Worm (Caenorhabditis elegans) whole organism, late embryonic: ENCODE results near the gene W06F12.2.

Source experiments
- C38D4.7 ChIP-seq: fragments of 200-800 bp; sonication (Bioruptor generic); optimal IDR thresholded peaks from 2 replicates; lab custom pipeline; 2018; ENCODE audit warnings: mild to moderate bottlenecking, missing genetic modification characterization, moderate library complexity, missing compliant biosample characterization
- Y22D7AL.16 ChIP-seq: sonication (generic microtip); optimal IDR thresholded peaks from 2 replicates; lab custom pipeline; 2016; ENCODE audit warnings: missing genetic modification characterization, missing compliant biosample characterization
- ahr-1 ChIP-seq: sonication (generic microtip); optimal IDR thresholded peaks from 2 replicates; lab custom pipeline; 2016; ENCODE audit warnings: missing genetic modification characterization, missing compliant biosample characterization
- ama-1 ChIP-seq: fragments of 150-350 bp; optimal IDR thresholded peaks from 2 replicates; lab custom pipeline; 2014
- ceh-14 ChIP-seq: sonication (generic microtip); optimal IDR thresholded peaks from 2 replicates; lab custom pipeline; 2016; ENCODE audit warnings: missing genotype, missing genetic modification characterization, missing compliant biosample characterization
- ceh-18 ChIP-seq: sonication (generic microtip); optimal IDR thresholded peaks from 2 replicates; lab custom pipeline; 2016; ENCODE audit warnings: missing genetic modification characterization, missing compliant biosample characterization
- ceh-19 ChIP-seq: fragments of 200-800 bp; sonication (Bioruptor generic); optimal IDR thresholded peaks from 2 replicates; lab custom pipeline; 2018; ENCODE audit warnings: mild to moderate bottlenecking, missing genetic modification characterization, missing compliant biosample characterization
- ceh-2 ChIP-seq: sonication (generic microtip); optimal IDR thresholded peaks from 2 replicates; lab custom pipeline; 2016; ENCODE audit warnings: missing genotype, missing genetic modification characterization, missing compliant biosample characterization
- ceh-22 ChIP-seq: sonication (generic microtip); optimal IDR thresholded peaks from 2 replicates; lab custom pipeline; 2017; ENCODE audit warnings: missing biosample characterization, missing genetic modification characterization
- ceh-24 ChIP-seq: sonication (generic microtip); optimal IDR thresholded peaks from 2 replicates; lab custom pipeline; 2016; ENCODE audit warnings: mild to moderate bottlenecking, missing genetic modification characterization, missing compliant biosample characterization
- ceh-30 ChIP-seq: fragments of 150-350 bp; optimal IDR thresholded peaks from 2 replicates; lab custom pipeline; 2014; ENCODE audit warnings: missing biosample characterization, missing genetic modification characterization
- ceh-31 ChIP-seq: sonication (generic microtip); optimal IDR thresholded peaks from 2 replicates; lab custom pipeline; 2016; ENCODE audit warnings: missing genetic modification characterization, missing compliant biosample characterization
- ceh-34 ChIP-seq: sonication (generic microtip); optimal IDR thresholded peaks from 2 replicates; lab custom pipeline; 2016; ENCODE audit warnings: mild to moderate bottlenecking, missing genetic modification characterization, missing compliant biosample characterization
- ceh-48 ChIP-seq: sonication (generic microtip); optimal IDR thresholded peaks from 2 replicates; lab custom pipeline; 2016; ENCODE audit warnings: missing genetic modification characterization, inconsistent platforms, missing compliant biosample characterization
- ceh-6 ChIP-seq: fragments of 200-800 bp; sonication (Bioruptor generic); optimal IDR thresholded peaks from 2 replicates; lab custom pipeline; 2018; ENCODE audit warnings: mild to moderate bottlenecking, missing genetic modification characterization, missing compliant biosample characterization
- che-1 ChIP-seq: sonication (generic microtip); optimal IDR thresholded peaks from 2 replicates; lab custom pipeline; 2016; ENCODE audit warnings: mild to moderate bottlenecking, missing genetic modification characterization, missing compliant biosample characterization
- dmd-4 ChIP-seq: sonication (generic microtip); optimal IDR thresholded peaks from 2 replicates; lab custom pipeline; 2016; ENCODE audit warnings: borderline replicate concordance, missing genetic modification characterization, missing compliant biosample characterization
- dve-1 ChIP-seq: sonication (generic microtip); optimal IDR thresholded peaks from 2 replicates; lab custom pipeline; 2017; ENCODE audit warnings: antibody characterized with exemption, mild to moderate bottlenecking, missing genetic modification characterization, missing compliant biosample characterization
- elt-2 ChIP-seq: sonication (generic microtip); optimal IDR thresholded peaks from 2 replicates; lab custom pipeline; 2016; ENCODE audit warnings: missing genetic modification reagents, missing genetic modification characterization, missing compliant biosample characterization
- ets-4 ChIP-seq: sonication (generic microtip); optimal IDR thresholded peaks from 2 replicates; lab custom pipeline; 2016; ENCODE audit warnings: missing genetic modification characterization, missing compliant biosample characterization
- eyg-1 ChIP-seq: sonication (generic microtip); optimal IDR thresholded peaks from 2 replicates; lab custom pipeline; 2016; ENCODE audit warnings: missing genotype, missing genetic modification characterization, missing compliant biosample characterization
- fax-1 ChIP-seq: sonication (generic microtip); optimal IDR thresholded peaks from 2 replicates; lab custom pipeline; 2016; ENCODE audit warnings: missing genotype, missing genetic modification characterization, missing compliant biosample characterization
- gmeb-2 ChIP-seq: sonication (generic microtip); optimal IDR thresholded peaks from 2 replicates; lab custom pipeline; 2016; ENCODE audit warnings: missing genetic modification characterization, inconsistent platforms, missing compliant biosample characterization
- hlh-13 ChIP-seq: fragments of 200-800 bp; sonication (Bioruptor generic); optimal IDR thresholded peaks from 2 replicates; lab custom pipeline; 2018; ENCODE audit warnings: mild to moderate bottlenecking, missing genetic modification characterization, missing compliant biosample characterization
- hlh-15 ChIP-seq: sonication (generic microtip); optimal IDR thresholded peaks from 2 replicates; lab custom pipeline; 2016; ENCODE audit warnings: missing genetic modification characterization, missing compliant biosample characterization
- hlh-30 ChIP-seq: sonication (generic microtip); optimal IDR thresholded peaks from 2 replicates; lab custom pipeline; 2017; ENCODE audit warnings: antibody characterized with exemption, missing genetic modification characterization, missing compliant biosample characterization; ENCODE audit not compliant: insufficient read depth
- lim-6 ChIP-seq: sonication (generic microtip); optimal IDR thresholded peaks from 2 replicates; lab custom pipeline; 2016; ENCODE audit warnings: missing genetic modification characterization, missing compliant biosample characterization
- lin-11 ChIP-seq: fragments of 200-800 bp; sonication (Bioruptor generic); optimal IDR thresholded peaks from 2 replicates; lab custom pipeline; 2018; ENCODE audit warnings: mild to moderate bottlenecking, missing genetic modification characterization, missing compliant biosample characterization
- madf-2 ChIP-seq: sonication (generic microtip); optimal IDR thresholded peaks from 2 replicates; lab custom pipeline; 2017; ENCODE audit warnings: missing genetic modification characterization, missing compliant biosample characterization
- mec-3 ChIP-seq: sonication (generic microtip); optimal IDR thresholded peaks from 2 replicates; lab custom pipeline; 2016; ENCODE audit warnings: borderline replicate concordance, missing genetic modification characterization, missing compliant biosample characterization
- nfya-1 ChIP-seq: sonication (generic microtip); optimal IDR thresholded peaks from 2 replicates; lab custom pipeline; 2017; ENCODE audit warnings: missing genetic modification characterization, mild to moderate bottlenecking, missing compliant biosample characterization, antibody characterized with exemption, moderate library complexity
- nhr-232 ChIP-seq: sonication (generic microtip); optimal IDR thresholded peaks from 2 replicates; lab custom pipeline; 2016; ENCODE audit warnings: missing genetic modification characterization, missing compliant biosample characterization
- odd-2 ChIP-seq: sonication (generic microtip); optimal IDR thresholded peaks from 2 replicates; lab custom pipeline; 2017; ENCODE audit warnings: antibody characterized with exemption, mild to moderate bottlenecking, missing genetic modification characterization, missing compliant biosample characterization
- pag-3 ChIP-seq: sonication (generic microtip); optimal IDR thresholded peaks from 2 replicates; lab custom pipeline; 2016; ENCODE audit warnings: missing compliant biosample characterization, missing genetic modification characterization, borderline replicate concordance
- pax-1 ChIP-seq: fragments of 150-350 bp; optimal IDR thresholded peaks from 2 replicates; lab custom pipeline; 2014; ENCODE audit warnings: missing biosample characterization, missing genetic modification characterization
- pha-2 ChIP-seq: sonication (generic microtip); optimal IDR thresholded peaks from 2 replicates; lab custom pipeline; 2017; ENCODE audit warnings: mild to moderate bottlenecking, missing genetic modification characterization, missing compliant biosample characterization
- pha-4 ChIP-seq: fragments of 150-350 bp; optimal IDR thresholded peaks from 2 replicates; lab custom pipeline; 2018; ENCODE audit warnings: missing biosample characterization, missing genetic modification reagents, missing genetic modification characterization
- pros-1 ChIP-seq: fragments of 150-350 bp; optimal IDR thresholded peaks from 2 replicates; lab custom pipeline; 2014; ENCODE audit warnings: missing biosample characterization, missing genetic modification reagents, missing genetic modification characterization
- rnt-1 ChIP-seq: sonication (generic microtip); optimal IDR thresholded peaks from 2 replicates; lab custom pipeline; 2016; ENCODE audit warnings: missing genetic modification characterization, missing compliant biosample characterization
- sdc-2 ChIP-seq: sonication (generic microtip); optimal IDR thresholded peaks from 2 replicates; lab custom pipeline; 2016; ENCODE audit warnings: missing genotype, missing genetic modification characterization, missing compliant biosample characterization
- tbx-2 ChIP-seq: sonication (generic microtip); optimal IDR thresholded peaks from 2 replicates; lab custom pipeline; 2016; ENCODE audit warnings: missing genetic modification characterization, missing compliant biosample characterization
- unc-42 ChIP-seq: sonication (generic microtip); optimal IDR thresholded peaks from 2 replicates; lab custom pipeline; 2016; ENCODE audit warnings: missing genotype, missing genetic modification characterization, missing compliant biosample characterization
- unc-55 ChIP-seq: sonication (generic microtip); optimal IDR thresholded peaks from 2 replicates; lab custom pipeline; 2017; ENCODE audit warnings: missing biosample characterization, missing genetic modification reagents, missing genetic modification characterization
- ztf-16 ChIP-seq: sonication (generic microtip); optimal IDR thresholded peaks from 2 replicates; lab custom pipeline; 2017; ENCODE audit warnings: missing genetic modification characterization, missing compliant biosample characterization

The W06F12.2 gene

DNA sequence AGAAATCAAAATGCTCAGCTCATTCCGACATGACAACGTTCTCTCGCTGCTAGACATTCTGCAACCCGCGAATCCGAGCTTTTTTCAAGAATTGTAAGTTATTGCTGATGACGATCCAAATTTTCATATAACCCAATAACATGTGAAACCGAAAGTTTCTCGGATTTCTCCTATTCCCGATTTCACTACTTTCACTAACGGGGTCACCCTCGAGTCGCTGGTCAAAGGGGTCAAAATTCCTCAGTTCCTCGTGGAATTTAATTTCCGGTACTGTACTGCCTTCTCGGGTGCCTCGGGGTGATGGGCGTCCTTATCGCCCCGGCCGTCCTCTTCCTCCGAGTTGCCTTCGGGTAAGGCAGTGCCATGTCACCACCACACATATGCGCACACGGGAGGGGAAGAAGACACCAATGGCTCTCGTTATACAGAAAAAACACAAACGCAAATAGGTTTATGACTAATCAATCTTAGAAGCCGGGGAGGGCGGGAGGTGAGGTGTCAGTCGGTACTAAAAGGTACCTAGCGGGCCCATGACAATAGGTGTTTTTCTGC lies 11.2 kb downstream of the W06F12.2 start:
- TF ChIP-seq lin-11, result no peak
- TF ChIP-seq odd-2 (tag; lab: Kevin White, UChicago), result no peak
- peak; percentile 29 for TF ChIP-seq ztf-16 (tag; lab: Kevin White, UChicago)
- TF ChIP-seq Y22D7AL.16 (tag; lab: Kevin White, UChicago), result no peak
- peak; percentile 0 for TF ChIP-seq ceh-6 (GFP tag; lab: Kevin White, UChicago)
- TF ChIP-seq ets-4 (tag; lab: Kevin White, UChicago), result no peak
- TF ChIP-seq mec-3, result no peak
- no peak for TF ChIP-seq ceh-2 (tag; lab: Kevin White, UChicago)
- TF ChIP-seq nfya-1 (tag; lab: Kevin White, UChicago), result no peak
- TF ChIP-seq unc-42 (tag; lab: Kevin White, UChicago), result peak; percentile 5
- TF ChIP-seq hlh-30 (tag; lab: Kevin White, UChicago), result no peak
- no peak for TF ChIP-seq nhr-232 (tag; lab: Kevin White, UChicago)
- no peak for TF ChIP-seq elt-2 (tag; lab: Kevin White, UChicago)
- TF ChIP-seq pax-1 (tag; lab: Kevin White, UChicago), result no peak
- no peak for TF ChIP-seq hlh-13 (GFP tag; lab: Kevin White, UChicago)
- no peak for TF ChIP-seq ceh-19 (GFP tag; lab: Kevin White, UChicago)
- no peak for TF ChIP-seq ahr-1 (tag; lab: Kevin White, UChicago)
- no peak for TF ChIP-seq gmeb-2 (tag; lab: Kevin White, UChicago)
- TF ChIP-seq lim-6, result no peak
- TF ChIP-seq ama-1 (lab: Kevin White, UChicago), result no peak
- no peak for TF ChIP-seq pros-1 (tag; lab: Kevin White, UChicago)
- TF ChIP-seq C38D4.7 (GFP tag; lab: Kevin White, UChicago), result no peak
- no peak for TF ChIP-seq pha-4 (tag; lab: Kevin White, UChicago)
- TF ChIP-seq ceh-24 (tag; lab: Kevin White, UChicago), result no peak
- peak; percentile 23 for TF ChIP-seq sdc-2 (tag; lab: Kevin White, UChicago)
- TF ChIP-seq rnt-1 (tag; lab: Kevin White, UChicago), result no peak
- TF ChIP-seq ceh-31, result no peak
- TF ChIP-seq ceh-48, result no peak
- peak; percentile 6 for TF ChIP-seq tbx-2
- TF ChIP-seq hlh-15, result no peak
- no peak for TF ChIP-seq dmd-4

- TF ChIP-seq ceh-18 (tag; lab: Kevin White, UChicago), result peak; percentile 26
- no peak for TF ChIP-seq sdc-2 (tag; lab: Kevin White, UChicago)
- no peak for TF ChIP-seq elt-2 (tag; lab: Kevin White, UChicago)
- peak; percentile 22 for TF ChIP-seq tbx-2
- peak; percentile 56 for TF ChIP-seq hlh-30 (tag; lab: Kevin White, UChicago)
- TF ChIP-seq, all 69 proteins: peak for 3
Measured at ce11 chrIII:13719247-13719758, 12.2 kb downstream of the W06F12.2 start.

ce11 chrIII:13718403-13718969 lies 13.0 kb downstream of the W06F12.2 start:
- no peak for TF ChIP-seq dve-1 (tag; lab: Kevin White, UChicago)
- peak; percentile 6 for TF ChIP-seq ceh-22 (tag; lab: Kevin White, UChicago)

DNA sequence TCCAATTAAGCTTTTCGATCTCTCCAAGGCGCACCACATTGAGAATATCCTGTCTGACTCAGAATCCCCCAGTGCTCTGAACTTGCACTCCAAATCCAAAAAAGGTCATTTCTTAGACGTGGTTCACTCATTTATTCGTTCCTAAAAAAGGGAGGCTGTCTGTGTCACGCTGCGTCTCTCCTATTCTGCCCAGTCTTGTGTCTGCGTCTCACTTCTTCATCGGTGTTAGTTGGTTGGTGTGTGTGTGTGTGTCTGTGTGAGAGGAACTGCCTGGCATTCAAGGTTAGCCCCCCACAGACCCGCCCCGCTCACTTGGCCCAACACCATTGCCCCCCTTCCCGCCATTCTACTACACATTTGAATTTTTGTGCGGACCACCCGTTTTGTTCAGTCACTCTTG lies 14.0 kb downstream of the W06F12.2 start:
- no peak for TF ChIP-seq ceh-48
- no peak for TF ChIP-seq eyg-1 (tag; lab: Kevin White, UChicago)
- TF ChIP-seq che-1 (tag; lab: Kevin White, UChicago), result no peak
- no peak for TF ChIP-seq ets-4 (tag; lab: Kevin White, UChicago)
- no peak for TF ChIP-seq fax-1 (tag; lab: Kevin White, UChicago)
- TF ChIP-seq pros-1 (tag; lab: Kevin White, UChicago), result peak; percentile 23
- no peak for TF ChIP-seq pag-3 (tag; lab: Kevin White, UChicago)
- peak; percentile 34 for TF ChIP-seq unc-55 (GFP tag; lab: Kevin White, UChicago)
- peak; percentile 73 for TF ChIP-seq nfya-1 (tag; lab: Kevin White, UChicago)
- peak; percentile 1 for TF ChIP-seq dve-1 (tag; lab: Kevin White, UChicago)
- TF ChIP-seq tbx-2, result peak; percentile 33
- TF ChIP-seq hlh-13 (GFP tag; lab: Kevin White, UChicago), result no peak
- TF ChIP-seq Y22D7AL.16 (tag; lab: Kevin White, UChicago), result no peak
- TF ChIP-seq ceh-14 (tag; lab: Kevin White, UChicago), result no peak
- TF ChIP-seq madf-2 (tag; lab: Kevin White, UChicago), result peak; percentile 2
- no peak for TF ChIP-seq ztf-16 (tag; lab: Kevin White, UChicago)
- no peak for TF ChIP-seq ceh-34
- no peak for TF ChIP-seq nhr-232 (tag; lab: Kevin White, UChicago)
- no peak for TF ChIP-seq ceh-30 (tag; lab: Kevin White, UChicago)
- TF ChIP-seq pha-2 (tag; lab: Kevin White, UChicago), result no peak
- TF ChIP-seq hlh-15, result no peak
- TF ChIP-seq ama-1 (lab: Kevin White, UChicago), result peak; percentile 14
- peak; percentile 58 for TF ChIP-seq ceh-19 (GFP tag; lab: Kevin White, UChicago)
- TF ChIP-seq hlh-30 (tag; lab: Kevin White, UChicago), result peak; percentile 54
